Worm (Caenorhabditis elegans) whole organism, late embryonic: ENCODE data around the gene clec-183.

Experiments
- F13H6.1 ChIP-seq: sonication (generic microtip); optimal IDR thresholded peaks from 2 replicates; lab custom pipeline; 2016; ENCODE audit warnings: missing genetic modification characterization, missing compliant biosample characterization
- K02D7.2 ChIP-seq: sonication (generic microtip); optimal IDR thresholded peaks from 2 replicates; lab custom pipeline; 2017; ENCODE audit warnings: mild to moderate bottlenecking, missing genetic modification characterization, missing compliant biosample characterization
- T23F11.4 ChIP-seq: fragments of 200-800 bp; sonication (Bioruptor generic); optimal IDR thresholded peaks from 2 replicates; lab custom pipeline; 2018; ENCODE audit warnings: mild to moderate bottlenecking, missing genetic modification characterization, missing compliant biosample characterization
- Y22D7AL.16 ChIP-seq: sonication (generic microtip); optimal IDR thresholded peaks from 2 replicates; lab custom pipeline; 2016; ENCODE audit warnings: missing genetic modification characterization, missing compliant biosample characterization
- ceh-18 ChIP-seq: sonication (generic microtip); optimal IDR thresholded peaks from 2 replicates; lab custom pipeline; 2016; ENCODE audit warnings: missing genetic modification characterization, missing compliant biosample characterization
- ceh-19 ChIP-seq: fragments of 200-800 bp; sonication (Bioruptor generic); optimal IDR thresholded peaks from 2 replicates; lab custom pipeline; 2018; ENCODE audit warnings: mild to moderate bottlenecking, missing genetic modification characterization, missing compliant biosample characterization
- ceh-2 ChIP-seq: sonication (generic microtip); optimal IDR thresholded peaks from 2 replicates; lab custom pipeline; 2016; ENCODE audit warnings: missing genotype, missing genetic modification characterization, missing compliant biosample characterization
- ceh-22 ChIP-seq: sonication (generic microtip); optimal IDR thresholded peaks from 2 replicates; lab custom pipeline; 2017; ENCODE audit warnings: missing biosample characterization, missing genetic modification characterization
- ceh-30 ChIP-seq: fragments of 150-350 bp; optimal IDR thresholded peaks from 2 replicates; lab custom pipeline; 2014; ENCODE audit warnings: missing biosample characterization, missing genetic modification characterization
- ceh-31 ChIP-seq: sonication (generic microtip); optimal IDR thresholded peaks from 2 replicates; lab custom pipeline; 2016; ENCODE audit warnings: missing genetic modification characterization, missing compliant biosample characterization
- ceh-45 ChIP-seq: fragments of 200-800 bp; sonication (Bioruptor generic); IDR thresholded peaks from 2 replicates; pipeline ENCODE4 v1.3.6; 2022; ENCODE audit warnings: missing genetic modification reagents, missing genetic modification characterization, missing compliant biosample characterization
- ceh-48 ChIP-seq: sonication (generic microtip); optimal IDR thresholded peaks from 2 replicates; lab custom pipeline; 2016; ENCODE audit warnings: missing genetic modification characterization, inconsistent platforms, missing compliant biosample characterization
- dmd-4 ChIP-seq: sonication (generic microtip); optimal IDR thresholded peaks from 2 replicates; lab custom pipeline; 2016; ENCODE audit warnings: borderline replicate concordance, missing genetic modification characterization, missing compliant biosample characterization
- dve-1 ChIP-seq: sonication (generic microtip); optimal IDR thresholded peaks from 2 replicates; lab custom pipeline; 2017; ENCODE audit warnings: antibody characterized with exemption, mild to moderate bottlenecking, missing genetic modification characterization, missing compliant biosample characterization
- elt-4 ChIP-seq: sonication (generic microtip); optimal IDR thresholded peaks from 2 replicates; lab custom pipeline; 2016; ENCODE audit warnings: missing genetic modification characterization, missing compliant biosample characterization
- eyg-1 ChIP-seq: sonication (generic microtip); optimal IDR thresholded peaks from 2 replicates; lab custom pipeline; 2016; ENCODE audit warnings: missing genotype, missing genetic modification characterization, missing compliant biosample characterization
- fkh-10 ChIP-seq: fragments of 150-350 bp; optimal IDR thresholded peaks from 2 replicates; lab custom pipeline; 2014; ENCODE audit warnings: missing biosample characterization, missing genetic modification reagents, missing genetic modification characterization
- hlh-15 ChIP-seq: sonication (generic microtip); optimal IDR thresholded peaks from 2 replicates; lab custom pipeline; 2016; ENCODE audit warnings: missing genetic modification characterization, missing compliant biosample characterization
- hlh-30 ChIP-seq: sonication (generic microtip); optimal IDR thresholded peaks from 2 replicates; lab custom pipeline; 2017; ENCODE audit warnings: antibody characterized with exemption, missing genetic modification characterization, missing compliant biosample characterization; ENCODE audit not compliant: insufficient read depth
- hlh-8 ChIP-seq: sonication (generic microtip); optimal IDR thresholded peaks from 2 replicates; lab custom pipeline; 2016; ENCODE audit warnings: missing genotype, missing genetic modification characterization, missing compliant biosample characterization
- lim-6 ChIP-seq: sonication (generic microtip); optimal IDR thresholded peaks from 2 replicates; lab custom pipeline; 2016; ENCODE audit warnings: missing genetic modification characterization, missing compliant biosample characterization
- madf-2 ChIP-seq: sonication (generic microtip); optimal IDR thresholded peaks from 2 replicates; lab custom pipeline; 2017; ENCODE audit warnings: missing genetic modification characterization, missing compliant biosample characterization
- mec-3 ChIP-seq: sonication (generic microtip); optimal IDR thresholded peaks from 2 replicates; lab custom pipeline; 2016; ENCODE audit warnings: borderline replicate concordance, missing genetic modification characterization, missing compliant biosample characterization
- nfya-1 ChIP-seq: sonication (generic microtip); optimal IDR thresholded peaks from 2 replicates; lab custom pipeline; 2017; ENCODE audit warnings: missing genetic modification characterization, mild to moderate bottlenecking, missing compliant biosample characterization, antibody characterized with exemption, moderate library complexity
- npax-4 ChIP-seq: sonication (generic microtip); optimal IDR thresholded peaks from 2 replicates; lab custom pipeline; 2016; ENCODE audit warnings: missing genetic modification characterization, missing compliant biosample characterization
- pag-3 ChIP-seq: sonication (generic microtip); optimal IDR thresholded peaks from 2 replicates; lab custom pipeline; 2016; ENCODE audit warnings: missing compliant biosample characterization, missing genetic modification characterization, borderline replicate concordance
- pat-9 ChIP-seq: fragments of 200-800 bp; sonication (Bioruptor generic); optimal IDR thresholded peaks from 2 replicates; lab custom pipeline; 2018; ENCODE audit warnings: mild to moderate bottlenecking, missing genetic modification characterization, moderate library complexity, missing compliant biosample characterization
- pax-1 ChIP-seq: fragments of 150-350 bp; optimal IDR thresholded peaks from 2 replicates; lab custom pipeline; 2014; ENCODE audit warnings: missing biosample characterization, missing genetic modification characterization
- pha-4 ChIP-seq: fragments of 150-350 bp; optimal IDR thresholded peaks from 2 replicates; lab custom pipeline; 2018; ENCODE audit warnings: missing biosample characterization, missing genetic modification reagents, missing genetic modification characterization
- pqm-1 ChIP-seq: sonication (generic microtip); optimal IDR thresholded peaks from 2 replicates; lab custom pipeline; 2016; ENCODE audit warnings: missing genetic modification characterization, missing compliant biosample characterization
- pros-1 ChIP-seq: fragments of 150-350 bp; optimal IDR thresholded peaks from 2 replicates; lab custom pipeline; 2014; ENCODE audit warnings: missing biosample characterization, missing genetic modification reagents, missing genetic modification characterization
- ref-2 ChIP-seq: sonication (generic microtip); optimal IDR thresholded peaks from 2 replicates; lab custom pipeline; 2016; ENCODE audit warnings: missing genetic modification characterization, missing compliant biosample characterization
- rnt-1 ChIP-seq: sonication (generic microtip); optimal IDR thresholded peaks from 2 replicates; lab custom pipeline; 2016; ENCODE audit warnings: missing genetic modification characterization, missing compliant biosample characterization
- sox-2 ChIP-seq: fragments of 200-800 bp; sonication (Bioruptor generic); IDR thresholded peaks from 2 replicates; pipeline ENCODE4 v1.3.6; 2022; ENCODE audit warnings: missing genetic modification reagents, missing genetic modification characterization, missing compliant biosample characterization
- sox-4 ChIP-seq: sonication (generic microtip); optimal IDR thresholded peaks from 2 replicates; lab custom pipeline; 2017; ENCODE audit warnings: mild to moderate bottlenecking, missing genetic modification characterization, inconsistent platforms, missing compliant biosample characterization
- tbx-2 ChIP-seq: sonication (generic microtip); optimal IDR thresholded peaks from 2 replicates; lab custom pipeline; 2016; ENCODE audit warnings: missing genetic modification characterization, missing compliant biosample characterization
- unc-3 ChIP-seq, 2 experiments: fragments of 200-800 bp in 1 of 2; sonication (Bioruptor generic) in 1 of 2; sonication (generic microtip) in 1 of 2; conservative IDR thresholded peaks in 1 of 2; optimal IDR thresholded peaks in 1 of 2; 2 replicates each; pipeline versions ENCODE4 v1.3.6 to Lab custom; 2016 to 2022; ENCODE audit warnings: missing compliant biosample characterization in 2 of 2, missing genetic modification characterization in 2 of 2, missing genetic modification reagents in 1 of 2
- unc-42 ChIP-seq: sonication (generic microtip); optimal IDR thresholded peaks from 2 replicates; lab custom pipeline; 2016; ENCODE audit warnings: missing genotype, missing genetic modification characterization, missing compliant biosample characterization
- unc-86 ChIP-seq: sonication (generic microtip); optimal IDR thresholded peaks from 2 replicates; lab custom pipeline; 2016; ENCODE audit warnings: missing genetic modification characterization, missing compliant biosample characterization
- zip-5 ChIP-seq: sonication (generic microtip); optimal IDR thresholded peaks from 2 replicates; lab custom pipeline; 2016; ENCODE audit warnings: missing genetic modification characterization, missing compliant biosample characterization
- ztf-16 ChIP-seq: sonication (generic microtip); optimal IDR thresholded peaks from 2 replicates; lab custom pipeline; 2017; ENCODE audit warnings: missing genetic modification characterization, missing compliant biosample characterization

clec-183 gene

ce11 chrIV:9336538-9337090, 8.8 kb downstream of the clec-183 start, which contains the start of gene T20D3.5:
Gene T20D3.5, plus strand, starts transcription at chrIV:9337040.
- TF ChIP-seq ceh-2 (tag; lab: Kevin White, UChicago) = peak; percentile 7
- TF ChIP-seq T23F11.4 (GFP tag; lab: Kevin White, UChicago) = no peak
- TF ChIP-seq tbx-2 (tag; lab: Kevin White, UChicago) = peak; percentile 7

- no peak for TF ChIP-seq npax-4 (tag; lab: Kevin White, UChicago)
Observed at ce11 chrIV:9339205-9339604, 11.4 kb downstream of the clec-183 start, which contains the start of gene T20D3.6. Gene T20D3.6, minus strand, starts transcription at chrIV:9339305.

DNA sequence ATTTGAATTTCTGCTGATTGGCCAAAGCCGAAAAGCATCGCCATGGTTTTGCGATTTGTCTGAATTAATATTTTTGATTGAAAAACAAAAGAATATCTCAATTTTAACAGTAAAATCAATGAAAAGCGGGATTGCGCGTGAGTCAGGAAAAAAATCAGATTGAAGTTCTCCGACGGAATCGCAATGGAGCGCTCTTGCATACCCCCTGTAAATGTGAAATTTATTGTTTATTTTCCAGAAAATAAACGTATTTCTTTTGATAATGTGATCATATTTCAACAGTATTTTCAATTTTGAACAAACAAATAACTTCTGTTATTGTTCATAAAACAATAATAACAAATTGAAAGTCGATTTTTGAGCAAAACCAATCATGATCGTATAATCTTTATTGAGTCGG, 13.8 kb downstream of the clec-183 start, which contains the start of gene vps-26:
Gene vps-26 (minus strand): TSS at position 200 of the 400 bp plus-strand sequence.
- no peak for TF ChIP-seq npax-4 (tag; lab: Kevin White, UChicago)
- TF ChIP-seq dve-1 = no peak
- no peak for TF ChIP-seq sox-2
- TF ChIP-seq ceh-22 (tag; lab: Kevin White, UChicago) = no peak
- no peak for TF ChIP-seq Y22D7AL.16 (tag; lab: Kevin White, UChicago)
- TF ChIP-seq pha-4 (tag; lab: Kevin White, UChicago) = no peak
- TF ChIP-seq elt-4 = no peak
- TF ChIP-seq eyg-1 (tag; lab: Kevin White, UChicago) = no peak
- TF ChIP-seq ceh-48 (tag; lab: Kevin White, UChicago) = no peak
- TF ChIP-seq pros-1 (tag; lab: Kevin White, UChicago) = no peak
- TF ChIP-seq unc-86 (tag; lab: Kevin White, UChicago) = no peak
- no peak for TF ChIP-seq pax-1 (tag; lab: Kevin White, UChicago)
- TF ChIP-seq ceh-31 (tag; lab: Kevin White, UChicago) = no peak
- no peak for TF ChIP-seq zip-5 (tag; lab: Kevin White, UChicago)
- TF ChIP-seq ztf-16 (tag; lab: Kevin White, UChicago) = no peak
- no peak for TF ChIP-seq fkh-10 (GFP tag; lab: Kevin White, UChicago)
- TF ChIP-seq F13H6.1 (tag; lab: Kevin White, UChicago) = no peak
- no peak for TF ChIP-seq sox-4 (tag; lab: Kevin White, UChicago)
- no peak for TF ChIP-seq lim-6 (tag; lab: Kevin White, UChicago)

DNA sequence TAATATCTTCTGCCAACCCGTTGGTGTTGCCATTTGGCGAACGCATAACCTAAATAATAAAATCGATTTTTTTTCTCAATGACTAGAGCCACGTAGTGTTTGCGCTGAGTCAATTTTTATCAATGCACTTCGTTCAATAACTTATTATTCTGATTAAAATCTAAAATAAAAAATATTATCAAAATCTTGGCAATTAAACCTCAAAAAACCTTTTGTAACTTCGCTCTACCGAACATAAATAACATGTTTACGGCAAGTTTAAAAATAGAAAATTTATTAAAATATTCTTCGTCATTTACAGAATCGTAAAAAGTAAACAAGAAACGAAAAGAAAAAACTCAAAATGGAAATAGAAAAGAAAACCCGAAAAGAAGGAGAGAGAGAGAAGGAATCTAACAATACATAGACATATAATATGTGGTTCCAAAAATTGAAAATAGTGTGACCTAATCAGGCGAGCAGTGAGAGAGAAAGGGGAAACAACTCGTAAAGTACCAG, 15.3 kb downstream of the clec-183 start, which contains the start of gene pigc-1:
Gene pigc-1 (minus strand): TSS at position 51 of the 498 bp plus-strand sequence.
- TF ChIP-seq pqm-1 (tag; lab: Kevin White, UChicago) (no peak), unc-42 (tag; lab: Kevin White, UChicago) (peak; percentile 8)
- TF ChIP-seq, all 69 proteins: peak for 1

- no peak for TF ChIP-seq npax-4 (tag; lab: Kevin White, UChicago)
- no peak for TF ChIP-seq pag-3 (tag; lab: Kevin White, UChicago)
- TF ChIP-seq ceh-19 (GFP tag; lab: Kevin White, UChicago) = no peak
- TF ChIP-seq ceh-30 (tag; lab: Kevin White, UChicago) = no peak
- TF ChIP-seq ref-2 (tag; lab: Kevin White, UChicago) = no peak
- TF ChIP-seq ceh-2 (tag; lab: Kevin White, UChicago) = no peak
- TF ChIP-seq madf-2 = no peak
Observed at ce11 chrIV:9353728-9354127, 25.9 kb downstream of the clec-183 start.

- TF ChIP-seq hlh-15 (tag; lab: Kevin White, UChicago) (no peak), ceh-30 (tag; lab: Kevin White, UChicago) (no peak), ceh-45 (GFP tag; lab: Robert Waterston, UW) (no peak), K02D7.2 (tag; lab: Kevin White, UChicago) (no peak), dmd-4 (tag; lab: Kevin White, UChicago) (no peak), ceh-22 (tag; lab: Kevin White, UChicago) (no peak), zip-5 (tag; lab: Kevin White, UChicago) (no peak), unc-3 (GFP tag; conservative IDR thresholded peaks at IDR 0.05; lab: Robert Waterston, UW) (no peak), unc-3 (tag; optimal IDR thresholded peaks at IDR 0.05; lab: Kevin White, UChicago) (no peak), pha-4 (tag; lab: Kevin White, UChicago) (no peak), mec-3 (tag; lab: Kevin White, UChicago) (no peak), hlh-30 (no peak), pat-9 (tag; lab: Kevin White, UChicago) (no peak), hlh-8 (tag; lab: Kevin White, UChicago) (no peak), rnt-1 (no peak), Y22D7AL.16 (tag; lab: Kevin White, UChicago) (no peak), ceh-18 (tag; lab: Kevin White, UChicago) (no peak), nfya-1 (no peak)
Observed at ce11 chrIV:9366411-9366810, 38.6 kb downstream of the clec-183 start, which contains the start of gene pezo-1. Gene pezo-1, minus strand, starts transcription at chrIV:9366511.
